Fruit fly (Drosophila melanogaster): Measurements from ENCODE around the gene CG2233.

The CG2233 gene

dm6 chrX:8057299-8057730 lies 20.0 kb upstream of the CG2233 start (continued):
- TF ChIP-seq dmrt11E (tag; optimal IDR thresholded peaks at IDR 0.05) (peak; percentile 71), Camta (GFP tag; optimal IDR thresholded peaks at IDR 0.05) (peak; percentile 75), inv (GFP tag; IDR thresholded peaks at IDR 0.05; ENCODE audit: partially characterized antibody) (no peak), CG10565 (GFP tag; optimal IDR thresholded peaks at IDR 0.05) (peak; percentile 3), Dip2 (GFP tag; IDR thresholded peaks at IDR 0.05) (no peak), Stat92E (GFP tag; optimal IDR thresholded peaks at IDR 0.05) (no peak), CG30431 (GFP tag; optimal IDR thresholded peaks at IDR 0.05) (peak; percentile 71), Mes4 (GFP tag; optimal IDR thresholded peaks at IDR 0.05) (peak; percentile 60), H15 (GFP tag; IDR thresholded peaks at IDR 0.05) (0 out of 3 replicates have a peak, but pooled peaks have one; percentile 16), CG17802 (tag; optimal IDR thresholded peaks at IDR 0.05) (no peak), CG17361 (GFP tag; IDR thresholded peaks at IDR 0.05) (peak; percentile 92), mirr (GFP tag; optimal IDR thresholded peaks at IDR 0.05) (no peak), CG10267 (tag; optimal IDR thresholded peaks at IDR 0.05) (peak; percentile 52), usp (GFP tag; optimal IDR thresholded peaks at IDR 0.05) (no peak), CG11093 (GFP tag; IDR thresholded peaks at IDR 0.05) (peak; percentile 60; the same call in 1 of the 3 replicates), nerfin-1 (tag; optimal IDR thresholded peaks at IDR 0.05) (peak; percentile 15), Usf (GFP tag; optimal IDR thresholded peaks at IDR 0.05) (peak; percentile 66), MTF-1 (GFP tag; optimal IDR thresholded peaks at IDR 0.05; ENCODE audit: borderline replicate concordance) (peak; percentile 33), YL-1 (GFP tag; optimal IDR thresholded peaks at IDR 0.05) (no peak), CkIIα-i1 (GFP tag; IDR thresholded peaks at IDR 0.05) (no peak), ac (GFP tag; optimal IDR thresholded peaks at IDR 0.05) (no peak), ham (GFP tag; IDR thresholded peaks at IDR 0.05) (0 out of 2 replicates have a peak, but pooled peaks have one; percentile 33), BtbVII (GFP tag; optimal IDR thresholded peaks at IDR 0.05) (peak; percentile 72), CG15601 (tag; optimal IDR thresholded peaks at IDR 0.05) (peak; percentile 43), grn (GFP tag; optimal IDR thresholded peaks at IDR 0.05) (no peak), ash1 (GFP tag; optimal IDR thresholded peaks at IDR 0.05) (no peak), Xbp1 (GFP tag; optimal IDR thresholded peaks at IDR 0.05) (peak; percentile 69), p53 (GFP tag; optimal IDR thresholded peaks at IDR 0.05) (peak; percentile 40), peb (GFP tag; IDR thresholded peaks at IDR 0.05) (no peak), CG31224 (GFP tag; IDR thresholded peaks at IDR 0.05) (peak; percentile 37; the same call in 1 of the 2 replicates), stwl (tag; optimal IDR thresholded peaks at IDR 0.05) (no peak), kni (GFP tag; optimal IDR thresholded peaks at IDR 0.05) (no peak), C15 (GFP tag; IDR thresholded peaks at IDR 0.05) (no peak), CG4328 (GFP tag; optimal IDR thresholded peaks at IDR 0.05) (peak; percentile 76), chif (GFP tag; optimal IDR thresholded peaks at IDR 0.05) (peak; percentile 61 to 78), emc (GFP tag; optimal IDR thresholded peaks at IDR 0.05) (peak; percentile 53), CG3838 (GFP tag; optimal IDR thresholded peaks at IDR 0.05) (no peak), CG3065 (GFP tag; optimal IDR thresholded peaks at IDR 0.05) (peak; percentile 8), BEAF-32 (GFP tag; optimal IDR thresholded peaks at IDR 0.05) (no peak), CG12236 (GFP tag; optimal IDR thresholded peaks at IDR 0.05) (peak; percentile 65), Oaz (GFP tag; IDR thresholded peaks at IDR 0.05) (peak; percentile 56; the same call in 1 of the 2 replicates), zfh1 (GFP tag; IDR thresholded peaks at IDR 0.05) (0 out of 3 replicates have a peak, but pooled peaks have one; percentile 9), al (GFP tag; IDR thresholded peaks at IDR 0.05) (peak; percentile 53), CG7963 (GFP tag; IDR thresholded peaks at IDR 0.05; ENCODE audit: partially characterized antibody) (no peak), wek (GFP tag; optimal IDR thresholded peaks at IDR 0.05) (no peak), nmo (GFP tag; optimal IDR thresholded peaks at IDR 0.05) (peak; percentile 82), hth (optimal IDR thresholded peaks at IDR 0.05) (no peak), Ptx1 (GFP tag; IDR thresholded peaks at IDR 0.05) (peak; percentile 62; the same call in 1 of the 2 replicates), fd3F (GFP tag; optimal IDR thresholded peaks at IDR 0.05) (peak; percentile 65), CG6791 (GFP tag; IDR thresholded peaks at IDR 0.05; ENCODE audit: partially characterized antibody) (no peak)

Measured in whole organism, embryonic.